Fruit fly (Drosophila melanogaster) whole organism, embryonic: ENCODE results near the gene Pif1.

Source experiments
- Bdp1 ChIP-seq: fragments of 200-800 bp; sonication (Bioruptor generic); optimal IDR thresholded peaks from 3 replicates; lab custom pipeline; 2016; ENCODE audit warnings: missing biosample characterization, missing genetic modification characterization
- C15 ChIP-seq: fragments of 200-800 bp; sonication (Bioruptor generic); IDR thresholded peaks from 3 replicates; pipeline ENCODE4 v1.3.6; 2022; ENCODE audit warnings: missing biosample characterization, missing genetic modification characterization
- CG10321 ChIP-seq: fragments of 200-800 bp; sonication (Bioruptor generic); IDR thresholded peaks from 2 replicates; pipeline ENCODE4 v1.3.6; 2022; ENCODE audit warnings: missing biosample characterization, missing genetic modification characterization
- CG10462 ChIP-seq: fragments of 200-800 bp; sonication (Bioruptor generic); optimal IDR thresholded peaks from 2 replicates; lab custom pipeline; 2016; ENCODE audit warnings: missing biosample characterization, missing genetic modification characterization
- CG10979 ChIP-seq: fragments of 200-800 bp; sonication (Bioruptor generic); optimal IDR thresholded peaks from 2 replicates; lab custom pipeline; 2018; ENCODE audit warnings: missing biosample characterization, mild to moderate bottlenecking, missing genetic modification characterization, moderate library complexity
- CG11398 ChIP-seq: fragments of 200-800 bp; sonication (Bioruptor generic); optimal IDR thresholded peaks from 2 replicates; lab custom pipeline; 2016; ENCODE audit warnings: missing biosample characterization, missing genetic modification characterization
- CG11696 ChIP-seq: fragments of 200-800 bp; sonication (Bioruptor generic); IDR thresholded peaks from 2 replicates; pipeline ENCODE4 v1.3.6; 2022; ENCODE audit warnings: missing biosample characterization, missing genetic modification characterization
- CG17802 ChIP-seq: fragments of 200-800 bp; sonication (Bioruptor generic); optimal IDR thresholded peaks from 2 replicates; lab custom pipeline; 2018; ENCODE audit warnings: missing biosample characterization, mild to moderate bottlenecking, missing genetic modification characterization, moderate library complexity
- CG17912 ChIP-seq: fragments of 200-800 bp; sonication (Bioruptor generic); optimal IDR thresholded peaks from 2 replicates; lab custom pipeline; 2018; ENCODE audit warnings: missing biosample characterization, mild to moderate bottlenecking, missing genetic modification characterization
- CG18262 ChIP-seq: fragments of 200-800 bp; optimal IDR thresholded peaks from 3 replicates; lab custom pipeline; 2019; ENCODE audit warnings: missing biosample characterization, mild to moderate bottlenecking, missing genetic modification characterization, moderate library complexity
- CG18599 ChIP-seq: fragments of 200-800 bp; sonication (Bioruptor generic); optimal IDR thresholded peaks from 3 replicates; lab custom pipeline; 2017; ENCODE audit warnings: missing biosample characterization, missing genetic modification characterization, mild to moderate bottlenecking, moderate library complexity, missing genetic modification reagents
- CG31224 ChIP-seq: fragments of 200-800 bp; sonication (Bioruptor generic); IDR thresholded peaks from 2 replicates; pipeline ENCODE4 v1.3.6; 2022; ENCODE audit warnings: missing biosample characterization, missing genetic modification characterization
- CG6683 ChIP-seq: fragments of 200-800 bp; sonication (Bioruptor generic); optimal IDR thresholded peaks from 2 replicates; lab custom pipeline; 2017; ENCODE audit warnings: missing biosample characterization, mild to moderate bottlenecking, missing genetic modification characterization, missing genetic modification reagents
- CG8089 ChIP-seq: fragments of 200-800 bp; sonication (Bioruptor generic); optimal IDR thresholded peaks from 3 replicates; lab custom pipeline; 2016; ENCODE audit warnings: missing biosample characterization, missing genetic modification characterization
- CG9215 ChIP-seq: fragments of 200-800 bp; sonication (Bioruptor generic); IDR thresholded peaks from 2 replicates; pipeline ENCODE4 v1.3.6; 2022; ENCODE audit warnings: missing biosample characterization, missing genetic modification characterization
- Dad ChIP-seq: fragments of 200-800 bp; sonication (Bioruptor generic); optimal IDR thresholded peaks from 3 replicates; lab custom pipeline; 2016; ENCODE audit warnings: missing biosample characterization, missing genetic modification characterization
- Drgx ChIP-seq: fragments of 200-800 bp; sonication (Bioruptor generic); IDR thresholded peaks from 2 replicates; pipeline ENCODE4 v1.3.6; 2022; ENCODE audit warnings: missing biosample characterization, missing genetic modification characterization
- Ets97D ChIP-seq: fragments of 200-800 bp; sonication (Bioruptor generic); optimal IDR thresholded peaks from 3 replicates; lab custom pipeline; 2016; ENCODE audit warnings: missing biosample characterization, missing genetic modification characterization
- Gsc ChIP-seq: fragments of 200-800 bp; sonication (Bioruptor generic); IDR thresholded peaks from 2 replicates; pipeline ENCODE4 v1.3.6; 2022; ENCODE audit warnings: missing biosample characterization, missing genetic modification characterization
- HmgD ChIP-seq: fragments of 200-800 bp; sonication (Bioruptor generic); optimal IDR thresholded peaks from 3 replicates; lab custom pipeline; 2016; ENCODE audit warnings: missing biosample characterization, missing genetic modification characterization
- Hsf ChIP-seq: fragments of 200-800 bp; sonication (Bioruptor generic); optimal IDR thresholded peaks from 3 replicates; lab custom pipeline; 2016; ENCODE audit warnings: missing biosample characterization, missing genetic modification characterization
- Kr ChIP-seq: fragments of 200-800 bp; sonication (Bioruptor generic); optimal IDR thresholded peaks from 2 replicates; lab custom pipeline; 2017; ENCODE audit warnings: missing biosample characterization, mild to moderate bottlenecking, missing genetic modification characterization
- Lpt ChIP-seq: fragments of >200 bp; optimal IDR thresholded peaks from 2 replicates; lab custom pipeline; 2018; ENCODE audit warnings: missing biosample characterization, missing genetic modification characterization
- Mad ChIP-seq: fragments of 200-800 bp; sonication (Bioruptor generic); optimal IDR thresholded peaks from 2 replicates; lab custom pipeline; 2016; ENCODE audit warnings: missing biosample characterization, missing genetic modification characterization
- Max ChIP-seq: fragments of 200-800 bp; sonication (Bioruptor generic); optimal IDR thresholded peaks from 2 replicates; lab custom pipeline; 2016; ENCODE audit warnings: missing biosample characterization, mild to moderate bottlenecking, missing genetic modification characterization
- Med ChIP-seq: fragments of 200-800 bp; sonication (Bioruptor generic); peaks from one replicate; lab custom pipeline; 2016; ENCODE audit warnings: missing biosample characterization, missing genetic modification characterization, mild to moderate bottlenecking, inconsistent platforms, moderate library complexity
- NK7.1 ChIP-seq: fragments of 200-800 bp; sonication (Bioruptor generic); optimal IDR thresholded peaks from 3 replicates; lab custom pipeline; 2016; ENCODE audit warnings: missing biosample characterization, missing genetic modification characterization
- Ravus ChIP-seq: fragments of 200-800 bp; sonication (Bioruptor generic); IDR thresholded peaks from 2 replicates; pipeline ENCODE4 v1.3.6; 2022; ENCODE audit warnings: missing biosample characterization, missing genetic modification characterization
- Sin3A ChIP-seq: fragments of >200 bp; optimal IDR thresholded peaks from 2 replicates; lab custom pipeline; 2018
- TFAM ChIP-seq: fragments of 200-800 bp; sonication (Bioruptor generic); optimal IDR thresholded peaks from 2 replicates; lab custom pipeline; 2017; ENCODE audit warnings: missing biosample characterization, missing genetic modification characterization, inconsistent platforms
- bowl ChIP-seq: fragments of 200-800 bp; sonication (Bioruptor generic); IDR thresholded peaks from 2 replicates; pipeline ENCODE4 v1.3.6; 2022; ENCODE audit warnings: missing biosample characterization, missing genetic modification characterization
- br ChIP-seq: fragments of >200 bp; optimal IDR thresholded peaks from 2 replicates; lab custom pipeline; 2017
- cato ChIP-seq: fragments of 200-800 bp; sonication (Bioruptor generic); optimal IDR thresholded peaks from 2 replicates; lab custom pipeline; 2016; ENCODE audit warnings: missing biosample characterization, missing genetic modification characterization, borderline replicate concordance
- chif ChIP-seq, 2 experiments: fragments of 200-800 bp; sonication (Bioruptor generic); optimal IDR thresholded peaks; 3 replicates each; lab custom pipeline; 2016; ENCODE audit warnings: missing biosample characterization in 2 of 2, missing genetic modification characterization in 2 of 2
- corto ChIP-seq: fragments of 200-800 bp; sonication (Bioruptor generic); optimal IDR thresholded peaks from 2 replicates; lab custom pipeline; 2016; ENCODE audit warnings: missing biosample characterization, mild to moderate bottlenecking, missing genetic modification characterization, moderate library complexity
- dm ChIP-seq: fragments of 200-800 bp; sonication (Bioruptor generic); optimal IDR thresholded peaks from 3 replicates; lab custom pipeline; 2016; ENCODE audit warnings: missing biosample characterization, missing genetic modification characterization
- dmrt99B ChIP-seq: fragments of 200-800 bp; sonication (Bioruptor generic); optimal IDR thresholded peaks from 2 replicates; lab custom pipeline; 2018; ENCODE audit warnings: missing biosample characterization, mild to moderate bottlenecking, missing genetic modification characterization, moderate library complexity
- dpn ChIP-seq, 2 experiments: fragments of 200-800 bp; sonication (Bioruptor generic); optimal IDR thresholded peaks; 3 replicates each; lab custom pipeline; 2016; ENCODE audit warnings: missing biosample characterization in 2 of 2, missing genetic modification characterization in 2 of 2
- exex ChIP-seq: fragments of 200-800 bp; sonication (Bioruptor generic); optimal IDR thresholded peaks from 4 replicates; lab custom pipeline; 2018; ENCODE audit warnings: missing biosample characterization, mild to moderate bottlenecking, missing genetic modification characterization, moderate library complexity
- fru ChIP-seq: fragments of >200 bp; optimal IDR thresholded peaks from 2 replicates; lab custom pipeline; 2017
- kni ChIP-seq: fragments of 200-800 bp; sonication (Bioruptor generic); optimal IDR thresholded peaks from 3 replicates; lab custom pipeline; 2017; ENCODE audit warnings: mild to moderate bottlenecking, missing biosample characterization, missing genetic modification reagents, missing genetic modification characterization
- knrl ChIP-seq: fragments of 200-800 bp; sonication (Bioruptor generic); IDR thresholded peaks from 3 replicates; pipeline ENCODE4 v1.3.6; 2022; ENCODE audit warnings: missing biosample characterization, missing genetic modification characterization; ENCODE audit not compliant: partially characterized antibody
- lab ChIP-seq: fragments of 200-800 bp; sonication (Bioruptor generic); optimal IDR thresholded peaks from 3 replicates; lab custom pipeline; 2017; ENCODE audit warnings: missing biosample characterization, missing genetic modification characterization, mild to moderate bottlenecking, moderate library complexity, missing genetic modification reagents
- lov ChIP-seq, 2 experiments: fragments of 200-800 bp in 1 of 2; fragments of >200 bp in 1 of 2; sonication (Bioruptor generic) in 1 of 2; IDR thresholded peaks in 1 of 2; optimal IDR thresholded peaks in 1 of 2; 2 replicates in 1 of 2; 3 replicates in 1 of 2; pipeline versions ENCODE4 v1.3.6 to Lab custom; 2017 to 2022; ENCODE audit warnings: missing biosample characterization in 1 of 2, missing genetic modification characterization in 1 of 2
- pan ChIP-seq, 4 experiments: fragments of >200 bp in 3 of 4; fragments of 200-800 bp in 1 of 4; sonication (Bioruptor generic) in 1 of 4; optimal IDR thresholded peaks in 3 of 4; IDR thresholded peaks in 1 of 4; 2 replicates each; pipeline versions ENCODE4 v1.3.6 to Lab custom; 2017 to 2022; ENCODE audit warnings: missing biosample characterization in 2 of 4, missing genetic modification characterization in 2 of 4, mixed read lengths in 1 of 4
- sim ChIP-seq: fragments of 200-800 bp; sonication (Bioruptor generic); IDR thresholded peaks from 2 replicates; pipeline ENCODE4 v1.3.6; 2022; ENCODE audit warnings: missing biosample characterization, missing genetic modification characterization
- slp2 ChIP-seq: fragments of 200-800 bp; sonication (Bioruptor generic); optimal IDR thresholded peaks from 2 replicates; lab custom pipeline; 2016; ENCODE audit warnings: missing biosample characterization, missing genetic modification characterization
- ssp ChIP-seq: fragments of 200-800 bp; sonication (Bioruptor generic); IDR thresholded peaks from 2 replicates; pipeline ENCODE4 v1.3.6; 2022; ENCODE audit warnings: missing biosample characterization, missing genetic modification characterization
- unc-4 ChIP-seq: fragments of 200-800 bp; sonication (Bioruptor generic); IDR thresholded peaks from 2 replicates; pipeline ENCODE4 v1.3.6; 2022; ENCODE audit warnings: missing biosample characterization, missing genetic modification characterization; ENCODE audit not compliant: partially characterized antibody

Pif1 gene

dm6 chr2L:3478034-3478880 lies 8.5 kb upstream of the Pif1 start, which contains the start of gene Thor (continued):
- peak; percentile 43 for TF ChIP-seq Mad (GFP tag; lab: Kevin White, UChicago)
- TF ChIP-seq Med (GFP tag; lab: Kevin White, UChicago), result peak; percentile 97
- TF ChIP-seq NK7.1, result peak; percentile 6
- peak; percentile 68 for TF ChIP-seq Dad (GFP tag; lab: Kevin White, UChicago)
- TF ChIP-seq cato (GFP tag; lab: Kevin White, UChicago), result no peak
- no peak for TF ChIP-seq C15
- TF ChIP-seq knrl (GFP tag; lab: Robert Waterston, UW), result peak; percentile 26; the same call in 1 of the 3 replicates
- TF ChIP-seq Sin3A (lab: Kevin White, UChicago), result no peak
- peak; percentile 36 to 74 for TF ChIP-seq dpn (GFP tag; optimal IDR thresholded peaks at IDR 0.05; lab: Kevin White, UChicago)
- TF ChIP-seq CG17802 (tag; lab: Kevin White, UChicago), result peak; percentile 33
- no peak for TF ChIP-seq Lpt
- peak; percentile 49 for TF ChIP-seq Max (GFP tag; lab: Kevin White, UChicago)
- no peak for TF ChIP-seq br (lab: Kevin White, UChicago)
- TF ChIP-seq sim (GFP tag; lab: Robert Waterston, UW), result peak; percentile 69; the same call in 1 of the 2 replicates
- no peak for TF ChIP-seq corto
- peak; percentile 56 for TF ChIP-seq dm
- no peak for TF ChIP-seq ssp (GFP tag; lab: Robert Waterston, UW)
- peak; percentile 80 for TF ChIP-seq CG11398 (GFP tag; lab: Kevin White, UChicago)
- no peak for TF ChIP-seq CG17912 (GFP tag; lab: Kevin White, UChicago)
- peak; percentile 85 for TF ChIP-seq CG18599 (GFP tag; lab: Kevin White, UChicago)
- peak; percentile 58 for TF ChIP-seq CG10321 (GFP tag; lab: Robert Waterston, UW)
- TF ChIP-seq exex, result peak; percentile 59
- TF ChIP-seq dmrt99B (tag; lab: Kevin White, UChicago), result peak; percentile 42
- TF ChIP-seq CG9215 (GFP tag; lab: Robert Waterston, UW), result no peak
- TF ChIP-seq pan (optimal IDR thresholded peaks at IDR 0.05; lab: Kevin White, UChicago), result no peak
- peak in 1 of 2 experiments; percentile 57 for TF ChIP-seq pan (GFP tag; optimal IDR thresholded peaks at IDR 0.05 in 1 of 2, IDR thresholded peaks at IDR 0.05 in 1 of 2)
- TF ChIP-seq CG10462 (GFP tag; lab: Kevin White, UChicago), result peak; percentile 43
- TF ChIP-seq slp2, result peak; percentile 53
- peak; percentile 92 for TF ChIP-seq lab (GFP tag; lab: Kevin White, UChicago)
- TF ChIP-seq Ets97D (GFP tag; lab: Kevin White, UChicago), result no peak
- TF ChIP-seq kni (GFP tag; lab: Kevin White, UChicago), result peak; percentile 81
- no peak for TF ChIP-seq fru (lab: Kevin White, UChicago)
- TF ChIP-seq bowl (GFP tag; lab: Robert Waterston, UW), result peak; percentile 74
- TF ChIP-seq Ravus (GFP tag; lab: Robert Waterston, UW), result no peak
- TF ChIP-seq chif (GFP tag; optimal IDR thresholded peaks at IDR 0.05; lab: Kevin White, UChicago), result peak; percentile 36 to 45
- TF ChIP-seq Gsc (GFP tag; lab: Robert Waterston, UW), result no peak
- TF ChIP-seq Bdp1 (GFP tag; lab: Kevin White, UChicago), result peak; percentile 63
- TF ChIP-seq Kr (GFP tag; lab: Kevin White, UChicago), result peak; percentile 90
- TF ChIP-seq CG11696, result peak; percentile 53; the same call in 1 of the 2 replicates
- TF ChIP-seq unc-4, result peak; percentile 39; the same call in 1 of the 2 replicates
- peak; percentile 55; the same call in 1 of the 2 replicates for TF ChIP-seq CG31224 (GFP tag; lab: Robert Waterston, UW)
- no peak for TF ChIP-seq TFAM (GFP tag; lab: Kevin White, UChicago)
- TF ChIP-seq CG6683 (GFP tag; lab: Kevin White, UChicago), result peak; percentile 51
- peak; percentile 45 for TF ChIP-seq CG8089 (GFP tag; lab: Kevin White, UChicago)
- peak; percentile 82 for TF ChIP-seq HmgD (GFP tag; lab: Kevin White, UChicago)
- peak; percentile 67 for TF ChIP-seq Drgx (GFP tag; lab: Robert Waterston, UW)
- no peak for TF ChIP-seq lov (optimal IDR thresholded peaks at IDR 0.05; lab: Kevin White, UChicago)
- peak; percentile 90 for TF ChIP-seq lov (GFP tag; IDR thresholded peaks at IDR 0.05; lab: Robert Waterston, UW)
- peak; percentile 44 for TF ChIP-seq CG18262
- TF ChIP-seq Hsf (GFP tag; lab: Kevin White, UChicago), result peak; percentile 36
- TF ChIP-seq CG10979 (tag; lab: Kevin White, UChicago), result peak; percentile 50
